Worm (Caenorhabditis elegans) whole organism, early embryonic: Measurements from ENCODE around the gene col-87.

ENCODE experiments used
- B0310.2 ChIP-seq: sonication (generic microtip); optimal IDR thresholded peaks from 2 replicates; lab custom pipeline; 2016; ENCODE audit warnings: mild to moderate bottlenecking, missing genetic modification characterization, missing compliant biosample characterization
- F13C5.2 ChIP-seq: sonication (generic microtip); optimal IDR thresholded peaks from 2 replicates; lab custom pipeline; 2017; ENCODE audit warnings: mild to moderate bottlenecking, missing genetic modification characterization, inconsistent platforms, missing compliant biosample characterization
- aly-1 ChIP-seq: sonication (generic microtip); optimal IDR thresholded peaks from 2 replicates; lab custom pipeline; 2016; ENCODE audit warnings: missing genetic modification characterization, missing compliant biosample characterization
- ama-1 ChIP-seq: fragments of 150-350 bp; optimal IDR thresholded peaks from 2 replicates; lab custom pipeline; 2014
- ceh-13 ChIP-seq: fragments of 200-800 bp; sonication (Bioruptor generic); optimal IDR thresholded peaks from 2 replicates; lab custom pipeline; 2018; ENCODE audit warnings: mild to moderate bottlenecking, missing genetic modification characterization, missing compliant biosample characterization
- ceh-36 ChIP-seq: sonication (generic microtip); optimal IDR thresholded peaks from 2 replicates; lab custom pipeline; 2016; ENCODE audit warnings: missing genetic modification characterization, inconsistent platforms, missing compliant biosample characterization
- ets-7 ChIP-seq: sonication (generic microtip); optimal IDR thresholded peaks from 2 replicates; lab custom pipeline; 2016; ENCODE audit warnings: missing genotype, missing genetic modification characterization, missing compliant biosample characterization
- flt-1 ChIP-seq: fragments of 200-800 bp; sonication (Bioruptor generic); IDR thresholded peaks from 2 replicates; pipeline ENCODE4 v1.3.6; 2022; ENCODE audit warnings: missing genetic modification characterization, missing compliant biosample characterization
- hmbx-1 ChIP-seq: sonication (generic microtip); optimal IDR thresholded peaks from 2 replicates; lab custom pipeline; 2016; ENCODE audit warnings: mild to moderate bottlenecking, missing genetic modification characterization, missing compliant biosample characterization
- hmg-4 ChIP-seq: fragments of 200-800 bp; sonication (Bioruptor generic); optimal IDR thresholded peaks from 2 replicates; lab custom pipeline; 2018; ENCODE audit warnings: mild to moderate bottlenecking, missing genetic modification characterization, missing compliant biosample characterization
- hnd-1 ChIP-seq: sonication (generic microtip); optimal IDR thresholded peaks from 2 replicates; lab custom pipeline; 2016; ENCODE audit warnings: missing genetic modification characterization, missing compliant biosample characterization
- pes-1 ChIP-seq: fragments of 200-800 bp; sonication (Bioruptor generic); IDR thresholded peaks from 2 replicates; pipeline ENCODE4 v1.3.6; 2022; ENCODE audit warnings: missing genetic modification reagents, missing genetic modification characterization, missing compliant biosample characterization
- scrt-1 ChIP-seq: fragments of 200-800 bp; sonication (Bioruptor generic); IDR thresholded peaks from 2 replicates; pipeline ENCODE4 v1.3.6; 2022; ENCODE audit warnings: missing genetic modification characterization, missing compliant biosample characterization
- sea-1 ChIP-seq: fragments of 200-800 bp; sonication (Bioruptor generic); conservative IDR thresholded peaks from 2 replicates; pipeline ENCODE4 v1.3.6; 2022; ENCODE audit warnings: missing genetic modification characterization, missing compliant biosample characterization
- tbx-11 ChIP-seq: fragments of 200-800 bp; sonication (Bioruptor generic); IDR thresholded peaks from 2 replicates; pipeline ENCODE4 v1.3.6; 2022; ENCODE audit warnings: missing genetic modification characterization, missing compliant biosample characterization
- tbx-37 ChIP-seq: fragments of 200-800 bp; sonication (Bioruptor generic); conservative IDR thresholded peaks from 2 replicates; pipeline ENCODE4 v1.3.6; 2022; ENCODE audit warnings: missing genetic modification reagents, missing genetic modification characterization, missing compliant biosample characterization
- tra-4 ChIP-seq: sonication (generic microtip); optimal IDR thresholded peaks from 2 replicates; lab custom pipeline; 2017; ENCODE audit warnings: missing genetic modification characterization, missing compliant biosample characterization

col-87 gene

ce11 chrII:14126841-14127240 is 32.4 kb upstream of the col-87 start, which contains the start of gene K09E4.3:
Gene K09E4.3, minus strand, starts transcription at chrII:14126941.
- TF ChIP-seq ama-1 (lab: Kevin White, UChicago) (no peak), tra-4 (tag; lab: Kevin White, UChicago) (no peak), flt-1 (GFP tag; lab: Robert Waterston, UW) (no peak), tbx-11 (GFP tag; lab: Robert Waterston, UW) (no peak), ceh-13 (GFP tag; lab: Kevin White, UChicago) (no peak), B0310.2 (tag; lab: Kevin White, UChicago) (no peak), ceh-36 (tag; lab: Kevin White, UChicago) (no peak), hmg-4 (GFP tag; lab: Kevin White, UChicago) (no peak), ets-7 (tag; lab: Kevin White, UChicago) (no peak), pes-1 (GFP tag; lab: Robert Waterston, UW) (no peak)

- TF ChIP-seq flt-1 (GFP tag; lab: Robert Waterston, UW) (no peak), aly-1 (no peak), ceh-36 (tag; lab: Kevin White, UChicago) (no peak), B0310.2 (tag; lab: Kevin White, UChicago) (no peak), hmbx-1 (tag; lab: Kevin White, UChicago) (no peak), hnd-1 (no peak), ets-7 (tag; lab: Kevin White, UChicago) (no peak), tbx-11 (GFP tag; lab: Robert Waterston, UW) (no peak), sea-1 (GFP tag; lab: Robert Waterston, UW) (no peak), F13C5.2 (tag; lab: Kevin White, UChicago) (no peak), scrt-1 (GFP tag; lab: Robert Waterston, UW) (no peak), ama-1 (lab: Kevin White, UChicago) (no peak), ceh-13 (GFP tag; lab: Kevin White, UChicago) (no peak), pes-1 (GFP tag; lab: Robert Waterston, UW) (no peak)
These were observed 27.6 kb upstream of the col-87 start, which contains the start of gene K09E4.4 for ce11 chrII:14122065-14122464. Gene K09E4.4, minus strand, starts transcription at chrII:14122165.

ce11 chrII:14118391-14118790 is 23.9 kb upstream of the col-87 start:
- TF ChIP-seq tbx-11 (GFP tag; lab: Robert Waterston, UW): no peak
- no peak for TF ChIP-seq ceh-36 (tag; lab: Kevin White, UChicago)
- no peak for TF ChIP-seq scrt-1 (GFP tag; lab: Robert Waterston, UW)
- no peak for TF ChIP-seq flt-1 (GFP tag; lab: Robert Waterston, UW)
- TF ChIP-seq ceh-13 (GFP tag; lab: Kevin White, UChicago): no peak
- TF ChIP-seq aly-1: no peak
- no peak for TF ChIP-seq tra-4 (tag; lab: Kevin White, UChicago)
- TF ChIP-seq hmbx-1 (tag; lab: Kevin White, UChicago): no peak
- no peak for TF ChIP-seq hnd-1
- TF ChIP-seq pes-1 (GFP tag; lab: Robert Waterston, UW): no peak
- no peak for TF ChIP-seq sea-1 (GFP tag; lab: Robert Waterston, UW)
- TF ChIP-seq F13C5.2 (tag; lab: Kevin White, UChicago): no peak

ce11 chrII:14112842-14113241 is 18.4 kb upstream of the col-87 start:
- TF ChIP-seq B0310.2 (tag; lab: Kevin White, UChicago): no peak
- TF ChIP-seq hmg-4 (GFP tag; lab: Kevin White, UChicago): no peak
- no peak for TF ChIP-seq tbx-37
- TF ChIP-seq flt-1 (GFP tag; lab: Robert Waterston, UW): no peak
- TF ChIP-seq ama-1 (lab: Kevin White, UChicago): no peak
- no peak for TF ChIP-seq ets-7 (tag; lab: Kevin White, UChicago)
- TF ChIP-seq hmbx-1 (tag; lab: Kevin White, UChicago): no peak
- no peak for TF ChIP-seq sea-1 (GFP tag; lab: Robert Waterston, UW)
- no peak for TF ChIP-seq scrt-1 (GFP tag; lab: Robert Waterston, UW)
- TF ChIP-seq aly-1: no peak
- TF ChIP-seq ceh-36 (tag; lab: Kevin White, UChicago): no peak
- no peak for TF ChIP-seq F13C5.2 (tag; lab: Kevin White, UChicago)
- TF ChIP-seq pes-1 (GFP tag; lab: Robert Waterston, UW): no peak
- no peak for TF ChIP-seq tra-4 (tag; lab: Kevin White, UChicago)
- no peak for TF ChIP-seq tbx-11 (GFP tag; lab: Robert Waterston, UW)
- no peak for TF ChIP-seq ceh-13 (GFP tag; lab: Kevin White, UChicago)
- no peak for TF ChIP-seq hnd-1

DNA sequence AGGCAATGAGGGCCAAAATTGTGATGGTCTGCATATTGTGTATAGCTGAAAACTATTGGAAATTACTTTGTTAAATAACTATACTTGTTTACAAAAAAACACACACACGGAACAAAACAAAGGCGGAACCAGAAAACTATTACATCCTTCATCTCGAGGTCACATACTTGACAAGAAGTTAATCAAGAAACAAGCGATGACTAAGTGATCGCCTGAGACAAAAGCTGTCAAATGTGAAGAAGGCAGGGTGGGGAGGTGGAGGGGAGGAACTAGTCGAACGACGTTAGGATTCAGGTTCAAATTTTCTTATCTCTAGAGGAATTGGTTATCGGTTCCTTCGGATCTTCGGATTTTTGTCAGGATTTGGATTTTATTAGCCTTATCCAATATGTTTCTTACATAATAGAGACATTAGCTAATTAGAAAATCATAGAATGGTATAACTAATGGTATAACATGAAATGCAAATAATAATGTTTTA is 14.7 kb upstream of the col-87 start, which contains the start of gene cpg-7:
cpg-7 (minus strand) TSS at position 51 of the 481 bp plus-strand sequence.
- TF ChIP-seq hnd-1: no peak
- TF ChIP-seq tra-4 (tag; lab: Kevin White, UChicago): no peak
- no peak for TF ChIP-seq ama-1 (lab: Kevin White, UChicago)
- no peak for TF ChIP-seq hmg-4 (GFP tag; lab: Kevin White, UChicago)
- no peak for TF ChIP-seq B0310.2 (tag; lab: Kevin White, UChicago)
- no peak for TF ChIP-seq ets-7 (tag; lab: Kevin White, UChicago)
- no peak for TF ChIP-seq tbx-11 (GFP tag; lab: Robert Waterston, UW)
- no peak for TF ChIP-seq flt-1 (GFP tag; lab: Robert Waterston, UW)
- TF ChIP-seq ceh-36 (tag; lab: Kevin White, UChicago): no peak
- no peak for TF ChIP-seq sea-1 (GFP tag; lab: Robert Waterston, UW)
- TF ChIP-seq tbx-37: no peak
- no peak for TF ChIP-seq pes-1 (GFP tag; lab: Robert Waterston, UW)
- TF ChIP-seq hmbx-1 (tag; lab: Kevin White, UChicago): no peak
- no peak for TF ChIP-seq aly-1
- TF ChIP-seq ceh-13 (GFP tag; lab: Kevin White, UChicago): no peak
- no peak for TF ChIP-seq F13C5.2 (tag; lab: Kevin White, UChicago)
- no peak for TF ChIP-seq scrt-1 (GFP tag; lab: Robert Waterston, UW)

DNA sequence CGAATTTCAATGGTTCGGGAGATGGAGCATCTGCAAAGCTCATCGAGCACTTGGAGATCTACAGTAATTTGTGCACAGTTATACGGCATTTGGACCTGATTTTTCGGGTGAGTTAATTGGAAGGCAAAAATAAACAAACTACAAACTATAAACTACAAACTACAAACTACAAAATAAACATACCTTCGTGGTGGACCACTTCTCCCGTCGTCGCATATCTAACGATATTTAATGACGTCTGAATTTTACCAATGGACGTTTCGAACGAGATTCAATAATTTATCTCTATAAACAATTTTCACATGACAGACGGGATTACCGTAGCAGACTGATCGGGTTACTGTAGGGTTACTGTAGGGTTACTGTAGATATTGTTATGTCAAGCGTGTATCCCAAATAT is 11.7 kb upstream of the col-87 start:
- TF ChIP-seq tbx-37 (no peak), ceh-36 (tag; lab: Kevin White, UChicago) (no peak), B0310.2 (tag; lab: Kevin White, UChicago) (no peak), tbx-11 (GFP tag; lab: Robert Waterston, UW) (no peak), hmg-4 (GFP tag; lab: Kevin White, UChicago) (no peak), ceh-13 (GFP tag; lab: Kevin White, UChicago) (no peak), F13C5.2 (tag; lab: Kevin White, UChicago) (no peak), ama-1 (lab: Kevin White, UChicago) (no peak), ets-7 (tag; lab: Kevin White, UChicago) (no peak), sea-1 (GFP tag; lab: Robert Waterston, UW) (no peak), tra-4 (tag; lab: Kevin White, UChicago) (no peak), hnd-1 (no peak), hmbx-1 (tag; lab: Kevin White, UChicago) (no peak), scrt-1 (GFP tag; lab: Robert Waterston, UW) (no peak)
